Fruit fly (Drosophila melanogaster) whole organism, embryonic: ENCODE results near the gene Ant2.
A peak's percentile ranks its signal among the peaks of the same experiment; 100 is the strongest.

Source experiments
- BEAF-32 ChIP-seq: fragments of 200-800 bp; sonication (Bioruptor generic); optimal IDR thresholded peaks from 3 replicates; lab custom pipeline; 2017; ENCODE audit warnings: missing biosample characterization, missing genetic modification characterization, mild to moderate bottlenecking, moderate library complexity, missing genetic modification reagents
- Bgb ChIP-seq: fragments of 200-800 bp; sonication (Bioruptor generic); IDR thresholded peaks from 2 replicates; pipeline ENCODE4 v1.3.6; 2022; ENCODE audit warnings: missing biosample characterization, missing genetic modification characterization; ENCODE audit not compliant: partially characterized antibody
- CG11456 ChIP-seq: fragments of 200-800 bp; sonication (Bioruptor generic); IDR thresholded peaks from 3 replicates; pipeline ENCODE4 v1.3.6; 2022; ENCODE audit warnings: missing biosample characterization, missing genetic modification characterization
- CG14014 ChIP-seq: fragments of 200-800 bp; sonication (Bioruptor generic); IDR thresholded peaks from 2 replicates; pipeline ENCODE4 v1.3.6; 2022; ENCODE audit warnings: missing biosample characterization, missing genetic modification characterization
- CG15269 ChIP-seq: fragments of 200-800 bp; sonication (Bioruptor generic); optimal IDR thresholded peaks from 2 replicates; lab custom pipeline; 2018; ENCODE audit warnings: missing biosample characterization, mild to moderate bottlenecking, missing genetic modification characterization, moderate library complexity
- CG17385 ChIP-seq: fragments of 200-800 bp; sonication (Bioruptor generic); optimal IDR thresholded peaks from 3 replicates; lab custom pipeline; 2018; ENCODE audit warnings: missing biosample characterization, mild to moderate bottlenecking, missing genetic modification characterization
- CG18262 ChIP-seq: fragments of 200-800 bp; optimal IDR thresholded peaks from 3 replicates; lab custom pipeline; 2019; ENCODE audit warnings: missing biosample characterization, mild to moderate bottlenecking, missing genetic modification characterization, moderate library complexity
- CG18599 ChIP-seq: fragments of 200-800 bp; sonication (Bioruptor generic); optimal IDR thresholded peaks from 3 replicates; lab custom pipeline; 2017; ENCODE audit warnings: missing biosample characterization, missing genetic modification characterization, mild to moderate bottlenecking, moderate library complexity, missing genetic modification reagents
- CG2199 ChIP-seq: fragments of 200-800 bp; sonication (Bioruptor generic); IDR thresholded peaks from 3 replicates; pipeline ENCODE4 v1.3.6; 2022; ENCODE audit warnings: missing biosample characterization, missing genetic modification characterization
- CG31224 ChIP-seq: fragments of 200-800 bp; sonication (Bioruptor generic); IDR thresholded peaks from 2 replicates; pipeline ENCODE4 v1.3.6; 2022; ENCODE audit warnings: missing biosample characterization, missing genetic modification characterization
- CG3995 ChIP-seq: fragments of 200-800 bp; sonication (Bioruptor generic); optimal IDR thresholded peaks from 3 replicates; lab custom pipeline; 2016; ENCODE audit warnings: missing biosample characterization, missing genetic modification characterization
- CG4360 ChIP-seq: fragments of 200-800 bp; sonication (Bioruptor generic); IDR thresholded peaks from 2 replicates; pipeline ENCODE4 v1.3.6; 2022; ENCODE audit warnings: missing biosample characterization, missing genetic modification characterization
- CG4424 ChIP-seq: fragments of 200-800 bp; sonication (Bioruptor generic); optimal IDR thresholded peaks from 3 replicates; lab custom pipeline; 2016; ENCODE audit warnings: missing biosample characterization, missing genetic modification characterization
- CG8388 ChIP-seq: fragments of 200-800 bp; sonication (Bioruptor generic); optimal IDR thresholded peaks from 2 replicates; lab custom pipeline; 2019; ENCODE audit warnings: missing biosample characterization, mild to moderate bottlenecking, missing genetic modification characterization, moderate library complexity
- CG9817 ChIP-seq: fragments of 200-800 bp; sonication (Bioruptor generic); optimal IDR thresholded peaks from 2 replicates; lab custom pipeline; 2018; ENCODE audit warnings: missing biosample characterization, mild to moderate bottlenecking, missing genetic modification characterization, moderate library complexity
- CHES-1-like ChIP-seq: fragments of 200-800 bp; sonication (Bioruptor generic); optimal IDR thresholded peaks from 2 replicates; lab custom pipeline; 2016; ENCODE audit warnings: missing biosample characterization, missing genetic modification characterization
- CkIIα-i1 ChIP-seq: fragments of 200-800 bp; sonication (Bioruptor generic); IDR thresholded peaks from 2 replicates; pipeline ENCODE4 v1.3.6; 2022; ENCODE audit warnings: missing biosample characterization, missing genetic modification characterization
- Dll ChIP-seq: fragments of 200-800 bp; sonication (Bioruptor generic); IDR thresholded peaks from 4 replicates; pipeline ENCODE4 v1.3.6; 2022; ENCODE audit warnings: missing biosample characterization, missing genetic modification characterization; ENCODE audit not compliant: partially characterized antibody
- E2f2 ChIP-seq: fragments of 200-800 bp; sonication (Bioruptor generic); IDR thresholded peaks from 2 replicates; pipeline ENCODE4 v1.3.6; 2022; ENCODE audit warnings: missing biosample characterization, missing genetic modification characterization
- Eip74EF ChIP-seq, 2 experiments: fragments of 200-800 bp in 1 of 2; fragments of >200 bp in 1 of 2; sonication (Bioruptor generic) in 1 of 2; optimal IDR thresholded peaks; 2 replicates each; lab custom pipeline; 2017 to 2019; ENCODE audit warnings: missing biosample characterization in 2 of 2, missing genetic modification characterization in 2 of 2, mild to moderate bottlenecking in 1 of 2, moderate library complexity in 1 of 2
- Fer3 ChIP-seq: fragments of 200-800 bp; sonication (Bioruptor generic); optimal IDR thresholded peaks from 2 replicates; lab custom pipeline; 2018; ENCODE audit warnings: missing biosample characterization, mild to moderate bottlenecking, missing genetic modification characterization, moderate library complexity
- Med ChIP-seq: fragments of 200-800 bp; sonication (Bioruptor generic); peaks from one replicate; lab custom pipeline; 2016; ENCODE audit warnings: missing biosample characterization, missing genetic modification characterization, mild to moderate bottlenecking, inconsistent platforms, moderate library complexity
- Meics ChIP-seq: fragments of 200-800 bp; sonication (Bioruptor generic); optimal IDR thresholded peaks from 2 replicates; lab custom pipeline; 2017; ENCODE audit warnings: missing biosample characterization, mild to moderate bottlenecking, missing genetic modification characterization
- Spps ChIP-seq: fragments of 200-800 bp; sonication (Bioruptor generic); optimal IDR thresholded peaks from 2 replicates; lab custom pipeline; 2018; ENCODE audit warnings: missing biosample characterization, mild to moderate bottlenecking, missing genetic modification characterization
- Ssrp ChIP-seq: fragments of 200-800 bp; sonication (Bioruptor generic); optimal IDR thresholded peaks from 2 replicates; lab custom pipeline; 2018; ENCODE audit warnings: missing biosample characterization, mild to moderate bottlenecking, missing genetic modification characterization, moderate library complexity
- Trl ChIP-seq, 3 experiments: fragments of >200 bp in 2 of 3; fragments of 200-800 bp in 1 of 3; sonication (Bioruptor generic) in 1 of 3; optimal IDR thresholded peaks; 2 replicates in 1 of 3; 3 replicates in 2 of 3; lab custom pipeline; 2016 to 2017; ENCODE audit warnings: missing biosample characterization in 1 of 3, missing genetic modification characterization in 1 of 3
- abd-A ChIP-seq: fragments of 200-800 bp; sonication (Bioruptor generic); optimal IDR thresholded peaks from 3 replicates; lab custom pipeline; 2019; ENCODE audit warnings: missing biosample characterization, mild to moderate bottlenecking, missing genetic modification characterization, moderate library complexity
- az2 ChIP-seq: fragments of 200-800 bp; sonication (Bioruptor generic); optimal IDR thresholded peaks from 3 replicates; lab custom pipeline; 2016; ENCODE audit warnings: missing biosample characterization, missing genetic modification characterization
- bcd ChIP-seq: fragments of 200-800 bp; sonication (Bioruptor generic); optimal IDR thresholded peaks from 2 replicates; lab custom pipeline; 2017; ENCODE audit warnings: missing biosample characterization, mild to moderate bottlenecking, missing genetic modification characterization
- crp ChIP-seq, 2 experiments: fragments of 200-800 bp; sonication (Bioruptor generic); optimal IDR thresholded peaks; 2 replicates in 1 of 2; 3 replicates in 1 of 2; lab custom pipeline; 2017; ENCODE audit warnings: missing biosample characterization in 2 of 2, missing genetic modification characterization in 2 of 2, mild to moderate bottlenecking in 1 of 2, moderate library complexity in 1 of 2
- dysf ChIP-seq: fragments of 200-800 bp; sonication (Bioruptor generic); IDR thresholded peaks from 3 replicates; pipeline ENCODE4 v1.3.6; 2022; ENCODE audit warnings: missing biosample characterization, missing genetic modification characterization
- eyg ChIP-seq: fragments of 200-800 bp; sonication (Bioruptor generic); optimal IDR thresholded peaks from 3 replicates; lab custom pipeline; 2016; ENCODE audit warnings: missing biosample characterization, missing genetic modification characterization
- gro ChIP-seq: fragments of 200-800 bp; sonication (Bioruptor generic); optimal IDR thresholded peaks from 2 replicates; lab custom pipeline; 2016; ENCODE audit warnings: missing biosample characterization, missing genetic modification characterization
- gsb-n ChIP-seq: fragments of 200-800 bp; sonication (Bioruptor generic); optimal IDR thresholded peaks from 3 replicates; lab custom pipeline; 2018; ENCODE audit warnings: missing biosample characterization, mild to moderate bottlenecking, missing genetic modification characterization
- nau ChIP-seq: fragments of 200-800 bp; sonication (Bioruptor generic); optimal IDR thresholded peaks from 3 replicates; lab custom pipeline; 2017; ENCODE audit warnings: missing biosample characterization, mild to moderate bottlenecking, missing genetic modification characterization, missing genetic modification reagents
- nmo ChIP-seq: fragments of 200-800 bp; sonication (Bioruptor generic); optimal IDR thresholded peaks from 2 replicates; lab custom pipeline; 2018; ENCODE audit warnings: missing biosample characterization, mild to moderate bottlenecking, missing genetic modification characterization, moderate library complexity
- pita ChIP-seq: fragments of 200-800 bp; sonication (Bioruptor generic); optimal IDR thresholded peaks from 2 replicates; lab custom pipeline; 2017; ENCODE audit warnings: missing biosample characterization, mild to moderate bottlenecking, missing genetic modification characterization
- prd ChIP-seq, 3 experiments: fragments of >200 bp in 2 of 3; fragments of 200-800 bp in 1 of 3; sonication (Bioruptor generic) in 1 of 3; optimal IDR thresholded peaks in 2 of 3; IDR thresholded peaks in 1 of 3; 2 replicates in 2 of 3; 3 replicates in 1 of 3; pipeline versions ENCODE4 v1.3.6 to Lab custom; 2017 to 2022; ENCODE audit warnings: missing biosample characterization in 1 of 3, missing genetic modification characterization in 1 of 3
- pzg ChIP-seq: fragments of 200-800 bp; sonication (Bioruptor generic); optimal IDR thresholded peaks from 3 replicates; lab custom pipeline; 2018; ENCODE audit warnings: missing biosample characterization, mild to moderate bottlenecking, missing genetic modification characterization, moderate library complexity
- salm ChIP-seq: fragments of 200-800 bp; sonication (Bioruptor generic); optimal IDR thresholded peaks from 2 replicates; lab custom pipeline; 2018; ENCODE audit warnings: missing biosample characterization, mild to moderate bottlenecking, missing genetic modification characterization
- scrt ChIP-seq: fragments of 200-800 bp; sonication (Bioruptor generic); optimal IDR thresholded peaks from 2 replicates; lab custom pipeline; 2018; ENCODE audit warnings: missing biosample characterization, mild to moderate bottlenecking, missing genetic modification characterization, moderate library complexity
- sqz ChIP-seq: fragments of 200-800 bp; sonication (Bioruptor generic); optimal IDR thresholded peaks from 3 replicates; lab custom pipeline; 2018; ENCODE audit warnings: missing biosample characterization, mild to moderate bottlenecking, missing genetic modification characterization
- tap ChIP-seq: fragments of 200-800 bp; optimal IDR thresholded peaks from 3 replicates; lab custom pipeline; 2019; ENCODE audit warnings: missing biosample characterization, mild to moderate bottlenecking, missing genetic modification characterization, moderate library complexity
- unpg ChIP-seq: fragments of 200-800 bp; sonication (Bioruptor generic); optimal IDR thresholded peaks from 3 replicates; lab custom pipeline; 2018; ENCODE audit warnings: missing biosample characterization, mild to moderate bottlenecking, missing genetic modification characterization, moderate library complexity
- vfl ChIP-seq: fragments of 200-800 bp; sonication (Bioruptor generic); optimal IDR thresholded peaks from 2 replicates; lab custom pipeline; 2016; ENCODE audit warnings: missing biosample characterization, missing genetic modification characterization

Ant2 gene

dm6 chrX:10737422-10738150 is 49.1 kb downstream of the Ant2 start (continued):
- TF ChIP-seq CG17385 (GFP tag; lab: Kevin White, UChicago) (peak; percentile 85), eyg (peak; percentile 83), CG14014 (GFP tag; lab: Robert Waterston, UW) (peak; percentile 86), Eip74EF (GFP tag; optimal IDR thresholded peaks at IDR 0.05; lab: Kevin White, UChicago) (peak in 1 of 2 experiments; percentile 83), CG11456 (GFP tag; lab: Robert Waterston, UW) (peak; percentile 89), nau (GFP tag; lab: Kevin White, UChicago) (peak; percentile 81), gsb-n (tag; lab: Kevin White, UChicago) (peak; percentile 85), Fer3 (tag; lab: Kevin White, UChicago) (peak; percentile 89), sqz (peak; percentile 71), Spps (peak; percentile 69), bcd (GFP tag; lab: Kevin White, UChicago) (peak; percentile 86), CHES-1-like (GFP tag; lab: Kevin White, UChicago) (peak; percentile 85), CG18262 (tag; lab: Kevin White, UChicago) (peak; percentile 92), crp (GFP tag; optimal IDR thresholded peaks at IDR 0.05; lab: Kevin White, UChicago) (peak in 1 of 2 experiments; percentile 27), salm (tag; lab: Kevin White, UChicago) (peak; percentile 81), CG15269 (tag; lab: Kevin White, UChicago) (peak; percentile 87), prd (optimal IDR thresholded peaks at IDR 0.05; lab: Kevin White, UChicago) (no peak), prd (GFP tag; IDR thresholded peaks at IDR 0.05; lab: Robert Waterston, UW) (peak; percentile 89), CG3995 (GFP tag; lab: Kevin White, UChicago) (no peak), Ssrp (tag; lab: Kevin White, UChicago) (peak; percentile 88)

- TF ChIP-seq E2f2 (GFP tag; lab: Robert Waterston, UW) (no peak), CG9817 (tag; lab: Kevin White, UChicago) (no peak), vfl (GFP tag; lab: Kevin White, UChicago) (no peak), CG2199 (GFP tag; lab: Robert Waterston, UW) (0 out of 3 replicates have a peak, but pooled peaks have one; percentile 27), az2 (GFP tag; lab: Kevin White, UChicago) (no peak), abd-A (tag; lab: Kevin White, UChicago) (peak; percentile 63), CG4424 (GFP tag; lab: Kevin White, UChicago) (no peak), tap (tag; lab: Kevin White, UChicago) (no peak), CG8388 (GFP tag; lab: Kevin White, UChicago) (no peak), nmo (GFP tag; lab: Kevin White, UChicago) (no peak), salm (tag; lab: Kevin White, UChicago) (no peak), gro (no peak), dysf (GFP tag; lab: Robert Waterston, UW) (no peak), Trl (optimal IDR thresholded peaks at IDR 0.05; lab: Kevin White, UChicago) (peak; percentile 10 to 48), Trl (GFP tag; optimal IDR thresholded peaks at IDR 0.05; lab: Kevin White, UChicago) (no peak), Dll (GFP tag; lab: Robert Waterston, UW) (no peak), Bgb (peak; percentile 43; the same call in 1 of the 2 replicates), CG18599 (GFP tag; lab: Kevin White, UChicago) (peak; percentile 9), CkIIα-i1 (GFP tag; lab: Robert Waterston, UW) (no peak), Med (GFP tag; lab: Kevin White, UChicago) (peak; percentile 35), CG31224 (GFP tag; lab: Robert Waterston, UW) (no peak), Meics (GFP tag; lab: Kevin White, UChicago) (peak; percentile 1), CG4360 (GFP tag; lab: Robert Waterston, UW) (0 out of 2 replicates have a peak, but pooled peaks have one; percentile 8), pzg (GFP tag; lab: Kevin White, UChicago) (no peak), pita (no peak), unpg (no peak), BEAF-32 (no peak), scrt (peak; percentile 88)
Observed at dm6 chrX:10735682-10736353, 50.9 kb downstream of the Ant2 start.
